Worm (Caenorhabditis elegans) whole organism, mixed stage, embryonic: Measurements from ENCODE around the gene disl-2.

Source experiments
- blmp-1 ChIP-seq: fragments of 150-350 bp; optimal IDR thresholded peaks from 2 replicates; lab custom pipeline; 2014; ENCODE audit warnings: missing biosample characterization, missing genetic modification characterization
- drap-1 ChIP-seq: fragments of 200-800 bp; sonication (Bioruptor generic); optimal IDR thresholded peaks from 3 replicates; lab custom pipeline; 2018; ENCODE audit warnings: mild to moderate bottlenecking, missing genetic modification characterization, missing compliant biosample characterization
- elt-1 ChIP-seq: sonication (generic microtip); optimal IDR thresholded peaks from 2 replicates; lab custom pipeline; 2017; ENCODE audit warnings: missing genetic modification characterization, mild to moderate bottlenecking, missing compliant biosample characterization, antibody characterized with exemption, moderate library complexity, borderline replicate concordance; ENCODE audit not compliant: insufficient read depth
- lin-13 ChIP-seq: fragments of 150-350 bp; optimal IDR thresholded peaks from 2 replicates; lab custom pipeline; 2014; ENCODE audit warnings: missing biosample characterization, missing genetic modification characterization
- lsy-2 ChIP-seq: fragments of 150-350 bp; optimal IDR thresholded peaks from 2 replicates; lab custom pipeline; 2014; ENCODE audit warnings: missing biosample characterization, missing genetic modification characterization
- mab-5 ChIP-seq: fragments of 150-350 bp; optimal IDR thresholded peaks from 2 replicates; lab custom pipeline; 2014; ENCODE audit warnings: missing biosample characterization, missing genetic modification characterization
- nhr-12 ChIP-seq: fragments of 150-350 bp; optimal IDR thresholded peaks from 2 replicates; lab custom pipeline; 2014; ENCODE audit warnings: missing biosample characterization, missing genetic modification characterization
- nhr-237 ChIP-seq: fragments of 150-350 bp; optimal IDR thresholded peaks from 2 replicates; lab custom pipeline; 2014; ENCODE audit warnings: missing biosample characterization, missing genetic modification characterization
- nhr-28 ChIP-seq: fragments of 150-350 bp; optimal IDR thresholded peaks from 2 replicates; lab custom pipeline; 2014; ENCODE audit warnings: missing biosample characterization, missing genetic modification characterization
- pha-4 ChIP-seq: fragments of 150-350 bp; optimal IDR thresholded peaks from 2 replicates; lab custom pipeline; 2018; ENCODE audit warnings: missing biosample characterization, missing genetic modification reagents, missing genetic modification characterization
- snpc-4 ChIP-seq: fragments of 150-350 bp; optimal IDR thresholded peaks from 2 replicates; lab custom pipeline; 2014; ENCODE audit warnings: missing biosample characterization, missing genetic modification characterization
- unc-39 ChIP-seq: fragments of 150-350 bp; optimal IDR thresholded peaks from 2 replicates; lab custom pipeline; 2014; ENCODE audit warnings: missing biosample characterization, missing genetic modification characterization

- no peak for TF ChIP-seq pha-4 (tag; lab: Kevin White, UChicago)
- no peak for TF ChIP-seq unc-39 (tag; lab: Kevin White, UChicago)
- TF ChIP-seq mab-5, result no peak
- no peak for TF ChIP-seq nhr-237
- no peak for TF ChIP-seq drap-1 (GFP tag; lab: Kevin White, UChicago)
- no peak for TF ChIP-seq elt-1 (tag; lab: Kevin White, UChicago)
- TF ChIP-seq blmp-1 (tag; lab: Kevin White, UChicago), result no peak
- TF ChIP-seq lsy-2 (tag; lab: Kevin White, UChicago), result no peak
- no peak for TF ChIP-seq lin-13 (tag; lab: Kevin White, UChicago)
- TF ChIP-seq nhr-28, result no peak
- no peak for TF ChIP-seq snpc-4 (tag; lab: Kevin White, UChicago)
- no peak for TF ChIP-seq nhr-12 (tag; lab: Kevin White, UChicago)
Measured at ce11 chrIII:5478824-5479368, 35.9 kb downstream of the disl-2 start, which contains the start of the genes R02F2.6 and R02F2.5.
